Worm (Caenorhabditis elegans) whole organism, L3 larva: ENCODE data around the gene cit-1.2.

Experiments used
- egl-27 ChIP-seq: sonication (generic microtip); optimal IDR thresholded peaks from 4 replicates; lab custom pipeline; 2017; ENCODE audit warnings: missing biosample characterization, missing genetic modification reagents, missing genetic modification characterization
- elt-1 ChIP-seq: fragments of 150-350 bp; optimal IDR thresholded peaks from 2 replicates; lab custom pipeline; 2014; ENCODE audit warnings: missing biosample characterization, missing genetic modification characterization
- nfya-1 ChIP-seq: sonication (generic microtip); optimal IDR thresholded peaks from 2 replicates; lab custom pipeline; 2017; ENCODE audit warnings: missing genetic modification characterization, mild to moderate bottlenecking, missing compliant biosample characterization, antibody characterized with exemption, moderate library complexity; ENCODE audit not compliant: insufficient read depth
- nhr-11 ChIP-seq: fragments of 150-350 bp; optimal IDR thresholded peaks from 2 replicates; lab custom pipeline; 2014; ENCODE audit warnings: missing biosample characterization, missing genetic modification characterization
- nhr-12 ChIP-seq: fragments of 150-350 bp; optimal IDR thresholded peaks from 2 replicates; lab custom pipeline; 2014; ENCODE audit warnings: missing biosample characterization, missing genetic modification characterization
- nhr-237 ChIP-seq: fragments of 150-350 bp; optimal IDR thresholded peaks from 2 replicates; lab custom pipeline; 2014; ENCODE audit warnings: missing biosample characterization, missing genetic modification characterization
- nhr-76 ChIP-seq: fragments of 150-350 bp; sonication (generic microtip); optimal IDR thresholded peaks from 5 replicates; lab custom pipeline; 2014; ENCODE audit warnings: missing biosample characterization, missing genetic modification characterization
- sea-2 ChIP-seq: fragments of 150-350 bp; sonication (generic microtip); optimal IDR thresholded peaks from 4 replicates; lab custom pipeline; 2014; ENCODE audit warnings: missing biosample characterization, missing genetic modification reagents, missing genetic modification characterization
- skn-1 ChIP-seq: fragments of 150-350 bp; optimal IDR thresholded peaks from 2 replicates; lab custom pipeline; 2014; ENCODE audit warnings: missing biosample characterization, missing genetic modification characterization
- snpc-4 ChIP-seq: fragments of 150-350 bp; optimal IDR thresholded peaks from 2 replicates; lab custom pipeline; 2014; ENCODE audit warnings: missing biosample characterization, missing genetic modification characterization
- unc-39 ChIP-seq: sonication (generic microtip); optimal IDR thresholded peaks from 4 replicates; lab custom pipeline; 2017; ENCODE audit warnings: missing biosample characterization, missing genetic modification characterization
- ztf-4 ChIP-seq: fragments of 150-350 bp; optimal IDR thresholded peaks from 2 replicates; lab custom pipeline; 2014; ENCODE audit warnings: missing biosample characterization, missing genetic modification characterization

ce11 chrIII:7977777-7978176 is 32.8 kb upstream of the cit-1.2 start, which contains the start of gene C06G4.4:
- TF ChIP-seq elt-1 (no peak), skn-1 (tag; lab: Kevin White, UChicago) (no peak), snpc-4 (tag; lab: Kevin White, UChicago) (no peak), unc-39 (tag; lab: Kevin White, UChicago) (no peak), nfya-1 (tag; lab: Kevin White, UChicago) (no peak), sea-2 (GFP tag; lab: Kevin White, UChicago) (no peak), ztf-4 (no peak), nhr-12 (tag; lab: Kevin White, UChicago) (no peak), nhr-11 (tag; lab: Kevin White, UChicago) (no peak), nhr-76 (tag; lab: Kevin White, UChicago) (no peak), nhr-237 (no peak), egl-27 (tag; lab: Kevin White, UChicago) (no peak)
